Worm (Caenorhabditis elegans): ENCODE results near the gene map-2.

DNA sequence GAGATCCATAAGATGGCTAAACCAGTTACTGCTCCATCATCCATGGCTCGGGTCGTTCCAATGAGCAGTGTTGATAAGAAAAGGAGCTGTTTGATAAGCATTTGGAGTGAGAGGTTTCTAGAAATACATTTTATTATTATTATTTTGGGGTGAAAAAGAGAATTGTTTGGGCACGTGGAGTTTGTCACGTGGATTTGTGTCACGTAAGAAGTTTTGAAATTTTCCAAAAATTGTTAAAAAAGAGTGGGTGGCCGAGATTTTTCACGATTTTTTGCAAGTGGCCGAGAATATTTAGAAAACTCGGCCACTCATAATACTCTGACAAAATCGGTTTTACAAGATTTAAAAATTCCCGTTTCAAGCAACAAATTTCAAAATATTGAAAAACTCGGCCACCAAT lies 14.2 kb upstream of the map-2 start, which contains the start of gene T06A10.106:
- TF ChIP-seq flt-1 (GFP tag; IDR thresholded peaks at IDR 0.05), result no peak
- TF ChIP-seq ztf-29 (GFP tag; IDR thresholded peaks at IDR 0.05), result no peak
- no peak for TF ChIP-seq ztf-23 (GFP tag; IDR thresholded peaks at IDR 0.05)
- TF ChIP-seq cog-1 (tag; optimal IDR thresholded peaks at IDR 0.05), result no peak
- TF ChIP-seq T22C8.4 (GFP tag; IDR thresholded peaks at IDR 0.05), result no peak
- TF ChIP-seq klf-2 (GFP tag; conservative IDR thresholded peaks at IDR 0.05), result no peak
- TF ChIP-seq med-1 (GFP tag; optimal IDR thresholded peaks at IDR 0.05; ENCODE audit: insufficient read depth), result no peak
